Fruit fly (Drosophila melanogaster) whole organism, embryonic: Measurements from ENCODE around the gene Ret.

ENCODE experiments used
- Ada2b ChIP-seq: fragments of 200-800 bp; sonication (Bioruptor generic); IDR thresholded peaks from 2 replicates; pipeline ENCODE4 v1.3.6; 2022; ENCODE audit warnings: missing biosample characterization, missing genetic modification characterization
- BEAF-32 ChIP-seq: fragments of 200-800 bp; sonication (Bioruptor generic); optimal IDR thresholded peaks from 3 replicates; lab custom pipeline; 2017; ENCODE audit warnings: missing biosample characterization, missing genetic modification characterization, mild to moderate bottlenecking, moderate library complexity, missing genetic modification reagents
- BtbVII ChIP-seq: fragments of 200-800 bp; sonication (Bioruptor generic); optimal IDR thresholded peaks from 3 replicates; lab custom pipeline; 2017; ENCODE audit warnings: missing biosample characterization, mild to moderate bottlenecking, missing genetic modification characterization
- CG1024 ChIP-seq: fragments of 200-800 bp; sonication (Bioruptor generic); IDR thresholded peaks from 2 replicates; pipeline ENCODE4 v1.3.6; 2022; ENCODE audit warnings: missing biosample characterization, missing genetic modification characterization
- CG10267 ChIP-seq: fragments of 200-800 bp; sonication (Bioruptor generic); optimal IDR thresholded peaks from 2 replicates; lab custom pipeline; 2018; ENCODE audit warnings: missing biosample characterization, mild to moderate bottlenecking, missing genetic modification characterization, moderate library complexity
- CG11247 ChIP-seq: fragments of 200-800 bp; sonication (Bioruptor generic); IDR thresholded peaks from 2 replicates; pipeline ENCODE4 v1.3.6; 2022; ENCODE audit warnings: missing biosample characterization, missing genetic modification characterization
- CG15514 ChIP-seq: fragments of 200-800 bp; sonication (Bioruptor generic); optimal IDR thresholded peaks from 3 replicates; lab custom pipeline; 2017; ENCODE audit warnings: missing biosample characterization, missing genetic modification characterization, mild to moderate bottlenecking, moderate library complexity, missing genetic modification reagents
- CG1603 ChIP-seq: fragments of 200-800 bp; sonication (Bioruptor generic); optimal IDR thresholded peaks from 2 replicates; lab custom pipeline; 2019; ENCODE audit warnings: missing biosample characterization, mild to moderate bottlenecking, missing genetic modification characterization, moderate library complexity
- CG17829 ChIP-seq: fragments of 200-800 bp; optimal IDR thresholded peaks from 2 replicates; lab custom pipeline; 2019; ENCODE audit warnings: missing biosample characterization, mild to moderate bottlenecking, missing genetic modification characterization, moderate library complexity
- CG2129 ChIP-seq: fragments of 200-800 bp; sonication (Bioruptor generic); IDR thresholded peaks from 2 replicates; pipeline ENCODE4 v1.3.6; 2022; ENCODE audit warnings: missing biosample characterization, missing genetic modification characterization; ENCODE audit not compliant: partially characterized antibody
- CG2199 ChIP-seq: fragments of 200-800 bp; sonication (Bioruptor generic); IDR thresholded peaks from 3 replicates; pipeline ENCODE4 v1.3.6; 2022; ENCODE audit warnings: missing biosample characterization, missing genetic modification characterization
- CG32532 ChIP-seq: fragments of 200-800 bp; sonication (Bioruptor generic); IDR thresholded peaks from 2 replicates; pipeline ENCODE4 v1.3.6; 2022; ENCODE audit warnings: missing biosample characterization, missing genetic modification characterization
- CG33213 ChIP-seq: fragments of 200-800 bp; sonication (Bioruptor generic); optimal IDR thresholded peaks from 3 replicates; lab custom pipeline; 2016; ENCODE audit warnings: missing biosample characterization, missing genetic modification characterization
- CG43689 ChIP-seq: fragments of 200-800 bp; sonication (Bioruptor generic); IDR thresholded peaks from 2 replicates; pipeline ENCODE4 v1.3.6; 2022; ENCODE audit warnings: missing biosample characterization, missing genetic modification characterization
- CG6272 ChIP-seq: fragments of 200-800 bp; sonication (Bioruptor generic); IDR thresholded peaks from 2 replicates; pipeline ENCODE4 v1.3.6; 2022; ENCODE audit warnings: missing biosample characterization, missing genetic modification characterization
- CG6689 ChIP-seq: fragments of 200-800 bp; sonication (Bioruptor generic); IDR thresholded peaks from 2 replicates; pipeline ENCODE4 v1.3.6; 2022; ENCODE audit warnings: missing biosample characterization, missing genetic modification characterization
- CG7786 ChIP-seq: fragments of 200-800 bp; sonication (Bioruptor generic); optimal IDR thresholded peaks from 2 replicates; lab custom pipeline; 2016; ENCODE audit warnings: missing biosample characterization, missing genetic modification characterization
- CG8089 ChIP-seq: fragments of 200-800 bp; sonication (Bioruptor generic); optimal IDR thresholded peaks from 3 replicates; lab custom pipeline; 2016; ENCODE audit warnings: missing biosample characterization, missing genetic modification characterization
- CHES-1-like ChIP-seq: fragments of 200-800 bp; sonication (Bioruptor generic); optimal IDR thresholded peaks from 2 replicates; lab custom pipeline; 2016; ENCODE audit warnings: missing biosample characterization, missing genetic modification characterization
- Dbx ChIP-seq: fragments of 200-800 bp; sonication (Bioruptor generic); IDR thresholded peaks from 3 replicates; pipeline ENCODE4 v1.3.6; 2022; ENCODE audit warnings: missing biosample characterization, missing genetic modification characterization
- Dip3 ChIP-seq: fragments of 200-800 bp; sonication (Bioruptor generic); optimal IDR thresholded peaks from 3 replicates; lab custom pipeline; 2016; ENCODE audit warnings: missing biosample characterization, missing genetic modification characterization
- Dp ChIP-seq: fragments of 200-800 bp; sonication (Bioruptor generic); optimal IDR thresholded peaks from 2 replicates; lab custom pipeline; 2018; ENCODE audit warnings: missing biosample characterization, mild to moderate bottlenecking, missing genetic modification characterization, moderate library complexity
- E2f2 ChIP-seq: fragments of 200-800 bp; sonication (Bioruptor generic); IDR thresholded peaks from 2 replicates; pipeline ENCODE4 v1.3.6; 2022; ENCODE audit warnings: missing biosample characterization, missing genetic modification characterization
- Ets97D ChIP-seq: fragments of 200-800 bp; sonication (Bioruptor generic); optimal IDR thresholded peaks from 3 replicates; lab custom pipeline; 2016; ENCODE audit warnings: missing biosample characterization, missing genetic modification characterization
- Hr3 ChIP-seq: fragments of 200-800 bp; sonication (Bioruptor generic); optimal IDR thresholded peaks from 3 replicates; lab custom pipeline; 2016; ENCODE audit warnings: missing biosample characterization, missing genetic modification characterization
- Lhr ChIP-seq: fragments of 200-800 bp; sonication (Bioruptor generic); optimal IDR thresholded peaks from 3 replicates; lab custom pipeline; 2017; ENCODE audit warnings: mild to moderate bottlenecking, missing biosample characterization, missing genetic modification reagents, missing genetic modification characterization
- Mes4 ChIP-seq: fragments of 200-800 bp; sonication (Bioruptor generic); optimal IDR thresholded peaks from 2 replicates; lab custom pipeline; 2016; ENCODE audit warnings: missing biosample characterization, missing genetic modification characterization
- NC2α ChIP-seq: fragments of 200-800 bp; sonication (Bioruptor generic); optimal IDR thresholded peaks from 2 replicates; lab custom pipeline; 2016; ENCODE audit warnings: missing biosample characterization, missing genetic modification characterization
- NC2β ChIP-seq: fragments of 200-800 bp; sonication (Bioruptor generic); optimal IDR thresholded peaks from 2 replicates; lab custom pipeline; 2016; ENCODE audit warnings: missing biosample characterization, missing genetic modification characterization
- Nf-YA ChIP-seq: fragments of 200-800 bp; sonication (Bioruptor generic); IDR thresholded peaks from 2 replicates; pipeline ENCODE4 v1.3.6; 2022; ENCODE audit warnings: missing biosample characterization, missing genetic modification characterization
- NfI ChIP-seq: fragments of 200-800 bp; sonication (Bioruptor generic); optimal IDR thresholded peaks from 3 replicates; lab custom pipeline; 2018; ENCODE audit warnings: missing biosample characterization, mild to moderate bottlenecking, missing genetic modification characterization, moderate library complexity
- Ptx1 ChIP-seq: fragments of 200-800 bp; sonication (Bioruptor generic); IDR thresholded peaks from 2 replicates; pipeline ENCODE4 v1.3.6; 2022; ENCODE audit warnings: missing biosample characterization, missing genetic modification characterization
- Ssrp ChIP-seq: fragments of 200-800 bp; sonication (Bioruptor generic); optimal IDR thresholded peaks from 2 replicates; lab custom pipeline; 2018; ENCODE audit warnings: missing biosample characterization, mild to moderate bottlenecking, missing genetic modification characterization, moderate library complexity
- Usf ChIP-seq: fragments of 200-800 bp; sonication (Bioruptor generic); optimal IDR thresholded peaks from 2 replicates; lab custom pipeline; 2017; ENCODE audit warnings: missing genotype, missing biosample characterization, missing genetic modification characterization
- esg ChIP-seq: fragments of 200-800 bp; sonication (Bioruptor generic); conservative IDR thresholded peaks from 2 replicates; pipeline ENCODE4 v1.3.6; 2022; ENCODE audit warnings: missing biosample characterization, missing genetic modification characterization
- ewg ChIP-seq: fragments of 200-800 bp; sonication (Bioruptor generic); optimal IDR thresholded peaks from 3 replicates; lab custom pipeline; 2017; ENCODE audit warnings: mild to moderate bottlenecking, missing biosample characterization, missing genetic modification reagents, missing genetic modification characterization
- grau ChIP-seq: fragments of 200-800 bp; optimal IDR thresholded peaks from 3 replicates; lab custom pipeline; 2019; ENCODE audit warnings: missing biosample characterization, mild to moderate bottlenecking, missing genetic modification characterization, moderate library complexity
- jumu ChIP-seq: fragments of 200-800 bp; sonication (Bioruptor generic); optimal IDR thresholded peaks from 3 replicates; lab custom pipeline; 2016; ENCODE audit warnings: missing biosample characterization, missing genetic modification characterization
- klu ChIP-seq: fragments of 200-800 bp; sonication (Bioruptor generic); IDR thresholded peaks from 2 replicates; pipeline ENCODE4 v1.3.6; 2022; ENCODE audit warnings: missing biosample characterization, missing genetic modification characterization
- nerfin-2 ChIP-seq: fragments of 200-800 bp; sonication (Bioruptor generic); IDR thresholded peaks from 2 replicates; pipeline ENCODE4 v1.3.6; 2022; ENCODE audit warnings: missing biosample characterization, missing genetic modification characterization; ENCODE audit not compliant: partially characterized antibody
- org-1 ChIP-seq: fragments of 200-800 bp; sonication (Bioruptor generic); optimal IDR thresholded peaks from 2 replicates; lab custom pipeline; 2017; ENCODE audit warnings: missing biosample characterization, missing genetic modification characterization
- pfk ChIP-seq: fragments of 200-800 bp; sonication (Bioruptor generic); optimal IDR thresholded peaks from 2 replicates; lab custom pipeline; 2018; ENCODE audit warnings: missing biosample characterization, mild to moderate bottlenecking, missing genetic modification characterization, moderate library complexity
- prd ChIP-seq, 3 experiments: fragments of >200 bp in 2 of 3; fragments of 200-800 bp in 1 of 3; sonication (Bioruptor generic) in 1 of 3; optimal IDR thresholded peaks in 2 of 3; IDR thresholded peaks in 1 of 3; 2 replicates in 2 of 3; 3 replicates in 1 of 3; pipeline versions ENCODE4 v1.3.6 to Lab custom; 2017 to 2022; ENCODE audit warnings: missing biosample characterization in 1 of 3, missing genetic modification characterization in 1 of 3
- pum ChIP-seq: fragments of 200-800 bp; sonication (Bioruptor generic); optimal IDR thresholded peaks from 2 replicates; lab custom pipeline; 2016; ENCODE audit warnings: missing biosample characterization, missing genetic modification characterization
- pzg ChIP-seq: fragments of 200-800 bp; sonication (Bioruptor generic); optimal IDR thresholded peaks from 3 replicates; lab custom pipeline; 2018; ENCODE audit warnings: missing biosample characterization, mild to moderate bottlenecking, missing genetic modification characterization, moderate library complexity
- sens ChIP-seq: fragments of 200-800 bp; sonication (Bioruptor generic); peaks from one replicate; lab custom pipeline; 2016; ENCODE audit warnings: missing biosample characterization, missing genetic modification characterization
- tna ChIP-seq: fragments of 200-800 bp; sonication (Bioruptor generic); IDR thresholded peaks from 2 replicates; pipeline ENCODE4 v1.3.6; 2022; ENCODE audit warnings: missing biosample characterization, missing genetic modification characterization; ENCODE audit not compliant: partially characterized antibody

Ret gene

dm6 chr2L:21142972-21143385 lies 55.6 kb downstream of the Ret start, which contains the start of gene pths (continued):
- 0 out of 2 replicates have a peak, but pooled peaks have one; percentile 24 for TF ChIP-seq Ada2b (GFP tag; lab: Robert Waterston, UW)
- no peak for TF ChIP-seq ewg (GFP tag; lab: Kevin White, UChicago)
- peak; percentile 83 for TF ChIP-seq Ets97D
- peak; percentile 10; the same call in 1 of the 2 replicates for TF ChIP-seq E2f2 (GFP tag; lab: Robert Waterston, UW)
- peak; percentile 96 for TF ChIP-seq CG1024 (GFP tag; lab: Robert Waterston, UW)
- TF ChIP-seq grau = peak; percentile 44
- TF ChIP-seq NfI (GFP tag; lab: Kevin White, UChicago) = peak; percentile 41
- peak; percentile 37; the same call in 1 of the 2 replicates for TF ChIP-seq Nf-YA (GFP tag; lab: Robert Waterston, UW)
- TF ChIP-seq Dip3 (GFP tag; lab: Kevin White, UChicago) = peak; percentile 41
- peak; percentile 18 for TF ChIP-seq Ssrp (tag; lab: Kevin White, UChicago)
- TF ChIP-seq Hr3 = peak; percentile 88
- TF ChIP-seq NC2α (GFP tag; lab: Kevin White, UChicago) = peak; percentile 4
- peak; percentile 11; the same call in 1 of the 2 replicates for TF ChIP-seq klu
- TF ChIP-seq CG15514 (GFP tag; lab: Kevin White, UChicago) = peak; percentile 72
- TF ChIP-seq esg (GFP tag; lab: Robert Waterston, UW) = peak; percentile 14; the same call in 1 of the 2 replicates
- TF ChIP-seq CG2129 (GFP tag; lab: Robert Waterston, UW) = peak; percentile 72
- TF ChIP-seq pum = peak; percentile 35
- TF ChIP-seq CHES-1-like = peak; percentile 65
- TF ChIP-seq NC2β (GFP tag; lab: Kevin White, UChicago) = peak; percentile 60
- peak; percentile 70 for TF ChIP-seq Ptx1
- peak; percentile 74 for TF ChIP-seq nerfin-2 (GFP tag; lab: Robert Waterston, UW)
- TF ChIP-seq CG1603 = peak; percentile 95
- peak; percentile 48 for TF ChIP-seq CG10267 (tag; lab: Kevin White, UChicago)
- peak; percentile 36 for TF ChIP-seq CG33213 (GFP tag; lab: Kevin White, UChicago)
- TF ChIP-seq CG43689 (GFP tag; lab: Robert Waterston, UW) = no peak
- TF ChIP-seq tna (GFP tag; lab: Robert Waterston, UW) = peak; percentile 61
- TF ChIP-seq Dbx = 0 out of 3 replicates have a peak, but pooled peaks have one; percentile 34
- TF ChIP-seq CG6272 = peak; percentile 42; the same call in 1 of the 2 replicates
- peak; percentile 65 for TF ChIP-seq CG32532
- peak; percentile 39 for TF ChIP-seq CG17829 (tag; lab: Kevin White, UChicago)
- TF ChIP-seq BtbVII = no peak
- no peak for TF ChIP-seq CG2199 (GFP tag; lab: Robert Waterston, UW)
- TF ChIP-seq Mes4 (GFP tag; lab: Kevin White, UChicago) = peak; percentile 40
- peak; percentile 91 for TF ChIP-seq BEAF-32
- TF ChIP-seq CG11247 (GFP tag; lab: Robert Waterston, UW) = 0 out of 2 replicates have a peak, but pooled peaks have one; percentile 60
- peak; percentile 47 for TF ChIP-seq pfk (GFP tag; lab: Kevin White, UChicago)
- TF ChIP-seq prd (optimal IDR thresholded peaks at IDR 0.05; lab: Kevin White, UChicago) = no peak
- peak; percentile 75 for TF ChIP-seq prd (GFP tag; IDR thresholded peaks at IDR 0.05; lab: Robert Waterston, UW)
- no peak for TF ChIP-seq org-1
- no peak for TF ChIP-seq CG8089 (GFP tag; lab: Kevin White, UChicago)
- peak; percentile 83 for TF ChIP-seq Lhr (GFP tag; lab: Kevin White, UChicago)
- peak; percentile 45 for TF ChIP-seq Usf (GFP tag; lab: Kevin White, UChicago)
- TF ChIP-seq sens (GFP tag; lab: Kevin White, UChicago) = peak; percentile 87
- TF ChIP-seq CG7786 (GFP tag; lab: Kevin White, UChicago) = peak; percentile 38
- peak; percentile 92 for TF ChIP-seq pzg (GFP tag; lab: Kevin White, UChicago)
- TF ChIP-seq CG6689 = peak; percentile 50; the same call in 1 of the 2 replicates
- TF ChIP-seq Dp (GFP tag; lab: Kevin White, UChicago) = peak; percentile 23
- peak; percentile 58 for TF ChIP-seq jumu (GFP tag; lab: Kevin White, UChicago)
